Fruit fly (Drosophila melanogaster) Kc167 (cell line): Measurements from ENCODE around the gene CG18249.

Experiments used
- Myc ChIP-seq: fragments of >200 bp; optimal IDR thresholded peaks from 2 replicates; lab custom pipeline; 2017; ENCODE audit warnings: missing external identifiers
- Sin3A ChIP-seq: fragments of >200 bp; optimal IDR thresholded peaks from 2 replicates; lab custom pipeline; 2018; ENCODE audit warnings: missing external identifiers
- psq ChIP-seq: fragments of >200 bp; optimal IDR thresholded peaks from 2 replicates; lab custom pipeline; 2017; ENCODE audit warnings: missing external identifiers

DNA sequence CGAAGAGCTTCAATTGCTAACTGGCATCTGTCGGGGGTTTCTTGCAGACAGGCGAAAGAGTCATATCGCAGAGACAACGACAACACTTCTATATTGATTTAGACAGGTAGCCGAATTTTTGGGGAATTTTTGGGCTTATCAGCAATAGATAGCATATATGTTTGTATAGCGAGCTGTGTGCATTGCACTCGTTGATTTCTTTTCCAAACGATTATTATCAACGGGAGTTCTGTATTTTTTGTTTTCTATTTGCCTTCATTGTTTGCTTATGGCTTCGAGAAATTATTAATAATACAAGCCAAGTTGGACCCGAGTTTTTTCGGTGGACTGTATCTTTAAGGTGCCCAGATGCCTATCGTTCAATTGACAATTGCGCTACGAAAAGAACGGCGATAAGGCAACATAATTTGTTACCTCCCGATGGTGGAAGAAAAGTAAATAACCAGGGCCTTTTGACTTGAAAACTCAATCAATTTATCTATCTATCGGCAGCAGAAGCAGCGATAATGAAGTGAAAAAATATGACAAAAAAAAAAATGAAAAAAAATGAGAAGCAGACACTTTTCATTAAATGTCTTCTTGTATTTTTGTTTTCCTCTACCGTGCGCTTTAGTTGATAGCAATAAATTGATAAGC lies 39.5 kb upstream of the CG18249 start:
- TF ChIP-seq psq (lab: Kevin White, UChicago) (no peak), Sin3A (no peak), Myc (no peak)
